Fruit fly (Drosophila melanogaster): ENCODE results near the gene CG12521.

The CG12521 gene

dm6 chr3L:11825560-11826153 is 21.9 kb downstream of the CG12521 start, which contains the start of gene CG32095:
TSS of gene CG32095 (minus strand) at chr3L:11825732.
- TF ChIP-seq Eip78C (GFP tag) = peak; percentile 61
- TF ChIP-seq net (GFP tag; optimal IDR thresholded peaks at IDR 0.05) = no peak
- TF ChIP-seq esn (GFP tag; optimal IDR thresholded peaks at IDR 0.05) = peak; percentile 7

DNA sequence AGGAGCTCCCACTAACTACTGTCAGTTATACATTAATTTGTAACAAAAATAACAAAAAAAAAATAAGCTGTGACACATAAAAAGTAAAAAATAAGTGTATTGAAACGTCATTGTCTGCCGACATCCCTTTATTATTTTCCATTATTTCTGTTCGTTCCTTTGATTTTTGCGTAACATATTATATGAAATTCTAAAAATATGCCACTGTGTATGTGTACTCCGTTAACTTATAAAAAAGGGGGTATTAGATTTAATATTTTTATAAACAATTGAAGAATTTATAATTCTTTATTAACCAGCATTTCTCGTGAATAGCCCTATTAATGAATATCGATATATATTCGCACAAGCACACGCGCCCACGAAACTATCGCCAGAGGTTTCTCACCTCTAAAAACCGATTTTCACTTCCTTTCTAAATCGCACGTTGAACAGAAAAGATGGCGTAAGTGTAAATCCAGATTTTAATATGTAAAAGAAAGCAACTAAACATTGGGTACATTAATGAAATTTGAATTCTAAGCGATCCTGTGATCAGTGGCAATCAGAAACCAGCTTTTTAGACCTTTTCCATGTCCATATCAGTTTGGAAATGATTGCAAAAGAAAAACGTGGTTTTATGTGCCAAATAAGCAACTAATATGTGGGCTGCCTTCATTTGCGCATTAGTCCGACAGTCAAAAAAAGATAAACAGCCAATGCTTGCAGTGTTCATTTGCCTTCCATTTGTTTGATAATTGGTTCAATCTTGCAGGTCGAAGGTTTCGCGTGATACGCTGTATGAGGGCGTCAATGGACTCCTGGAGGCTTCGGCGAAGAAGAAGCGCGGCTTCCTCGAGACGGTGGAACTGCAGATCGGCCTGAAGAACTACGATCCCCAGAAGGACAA is 24.9 kb downstream of the CG12521 start, which contains the start of gene RpL10Ab:
Gene RpL10Ab, plus strand, starts transcription at position 406 of the 889 bp plus-strand sequence.
- peak; percentile 50 for TF ChIP-seq topi (GFP tag; optimal IDR thresholded peaks at IDR 0.05)
- no peak for TF ChIP-seq Ets96B (tag; optimal IDR thresholded peaks at IDR 0.05)
- peak; percentile 68 for TF ChIP-seq CG6854 (GFP tag; optimal IDR thresholded peaks at IDR 0.05)
- TF ChIP-seq ss (GFP tag; optimal IDR thresholded peaks at IDR 0.05) = peak; percentile 25 to 51
- no peak for TF ChIP-seq fd85E (GFP tag; optimal IDR thresholded peaks at IDR 0.05)
- peak; percentile 22; the same call in 1 of the 2 replicates for TF ChIP-seq CG15336 (GFP tag; IDR thresholded peaks at IDR 0.05)
- TF ChIP-seq fkh (GFP tag; optimal IDR thresholded peaks at IDR 0.05) = peak; percentile 8
- TF ChIP-seq esn (GFP tag; optimal IDR thresholded peaks at IDR 0.05) = peak; percentile 62
- TF ChIP-seq Lpt (GFP tag; optimal IDR thresholded peaks at IDR 0.05) = peak; percentile 74
- TF ChIP-seq CG32006 (GFP tag; optimal IDR thresholded peaks at IDR 0.05) = no peak
- peak; percentile 71 for TF ChIP-seq eg (GFP tag; IDR thresholded peaks at IDR 0.05)
- peak; percentile 62; the same call in 1 of the 2 replicates for TF ChIP-seq CG11294 (GFP tag; IDR thresholded peaks at IDR 0.05)
- peak; percentile 47 for TF ChIP-seq CG6808 (GFP tag; optimal IDR thresholded peaks at IDR 0.05)
- peak; percentile 28 for TF ChIP-seq CG10669 (GFP tag; optimal IDR thresholded peaks at IDR 0.05)
- TF ChIP-seq pdm3 (GFP tag; optimal IDR thresholded peaks at IDR 0.05) = no peak
- peak; percentile 80 for TF ChIP-seq CG10631 (GFP tag; optimal IDR thresholded peaks at IDR 0.05)
- peak; percentile 27 for TF ChIP-seq achi (GFP tag; optimal IDR thresholded peaks at IDR 0.05)
- TF ChIP-seq Sox15 (GFP tag; optimal IDR thresholded peaks at IDR 0.05) = peak; percentile 22
- no peak for TF ChIP-seq Hr38 (GFP tag; optimal IDR thresholded peaks at IDR 0.05)
- no peak for TF ChIP-seq CG16779 (tag; optimal IDR thresholded peaks at IDR 0.05)
- peak; percentile 60 for TF ChIP-seq lz (GFP tag; optimal IDR thresholded peaks at IDR 0.05)
- no peak for TF ChIP-seq CG4318 (GFP tag; optimal IDR thresholded peaks at IDR 0.05)
- 0 out of 2 replicates have a peak, but pooled peaks have one; percentile 52 for TF ChIP-seq Gug (GFP tag; IDR thresholded peaks at IDR 0.05)
- no peak for TF ChIP-seq vri (GFP tag; optimal IDR thresholded peaks at IDR 0.05)
- TF ChIP-seq Sox102F (GFP tag; optimal IDR thresholded peaks at IDR 0.05) = no peak
- TF ChIP-seq CG8119 (GFP tag; IDR thresholded peaks at IDR 0.05) = peak; percentile 48; the same call in 1 of the 3 replicates
- peak; percentile 5 for TF ChIP-seq Smox (GFP tag; optimal IDR thresholded peaks at IDR 0.05)
- peak; percentile 24 for TF ChIP-seq CG8319 (GFP tag; optimal IDR thresholded peaks at IDR 0.05)
- peak; percentile 35 for TF ChIP-seq CG34406 (GFP tag; optimal IDR thresholded peaks at IDR 0.05)
- TF ChIP-seq dac (GFP tag; optimal IDR thresholded peaks at IDR 0.05) = peak; percentile 26
- no peak for TF ChIP-seq Hr4 (GFP tag; optimal IDR thresholded peaks at IDR 0.05)
- TF ChIP-seq CG7368 (GFP tag; optimal IDR thresholded peaks at IDR 0.05) = peak; percentile 13
- peak in 1 of 2 experiments; percentile 55 for TF ChIP-seq salr (GFP tag; optimal IDR thresholded peaks at IDR 0.05)
- TF ChIP-seq Eip78C (GFP tag) = peak; percentile 76
- TF ChIP-seq CG6276 (GFP tag; optimal IDR thresholded peaks at IDR 0.05) = no peak
- TF ChIP-seq CG1621 (tag; optimal IDR thresholded peaks at IDR 0.05) = peak; percentile 2
- peak; percentile 18 for TF ChIP-seq CG9139 (GFP tag; optimal IDR thresholded peaks at IDR 0.05)
- TF ChIP-seq dsx (GFP tag; optimal IDR thresholded peaks at IDR 0.05; ENCODE audit: poor library complexity, severe bottlenecking) = no peak
- TF ChIP-seq CG11902 (GFP tag; optimal IDR thresholded peaks at IDR 0.05) = peak; percentile 38
- peak; percentile 34 for TF ChIP-seq CG8632 (GFP tag; optimal IDR thresholded peaks at IDR 0.05)
- TF ChIP-seq Ets21C (GFP tag; optimal IDR thresholded peaks at IDR 0.05) = no peak
- peak; percentile 39 for TF ChIP-seq CG6792 (GFP tag; optimal IDR thresholded peaks at IDR 0.05)
- TF ChIP-seq svp (GFP tag) = no peak
- peak; percentile 50 for TF ChIP-seq Met (GFP tag; optimal IDR thresholded peaks at IDR 0.05)
- peak; percentile 35 for TF ChIP-seq CG3032 (tag; optimal IDR thresholded peaks at IDR 0.05)
- peak; percentile 11 for TF ChIP-seq Sox14 (GFP tag; optimal IDR thresholded peaks at IDR 0.05)

Data from whole organism, prepupa.